Worm (Caenorhabditis elegans) whole organism, early embryonic: ENCODE measurements around the gene F16G10.10.

Experiments used
- B0310.2 ChIP-seq: sonication (generic microtip); optimal IDR thresholded peaks from 2 replicates; lab custom pipeline; 2016; ENCODE audit warnings: mild to moderate bottlenecking, missing genetic modification characterization, missing compliant biosample characterization
- F13C5.2 ChIP-seq: sonication (generic microtip); optimal IDR thresholded peaks from 2 replicates; lab custom pipeline; 2017; ENCODE audit warnings: mild to moderate bottlenecking, missing genetic modification characterization, inconsistent platforms, missing compliant biosample characterization
- aly-1 ChIP-seq: sonication (generic microtip); optimal IDR thresholded peaks from 2 replicates; lab custom pipeline; 2016; ENCODE audit warnings: missing genetic modification characterization, missing compliant biosample characterization
- ama-1 ChIP-seq: fragments of 150-350 bp; optimal IDR thresholded peaks from 2 replicates; lab custom pipeline; 2014
- ceh-13 ChIP-seq: fragments of 200-800 bp; sonication (Bioruptor generic); optimal IDR thresholded peaks from 2 replicates; lab custom pipeline; 2018; ENCODE audit warnings: mild to moderate bottlenecking, missing genetic modification characterization, missing compliant biosample characterization
- ceh-36 ChIP-seq: sonication (generic microtip); optimal IDR thresholded peaks from 2 replicates; lab custom pipeline; 2016; ENCODE audit warnings: missing genetic modification characterization, inconsistent platforms, missing compliant biosample characterization
- flt-1 ChIP-seq: fragments of 200-800 bp; sonication (Bioruptor generic); IDR thresholded peaks from 2 replicates; pipeline ENCODE4 v1.3.6; 2022; ENCODE audit warnings: missing genetic modification characterization, missing compliant biosample characterization
- hmbx-1 ChIP-seq: sonication (generic microtip); optimal IDR thresholded peaks from 2 replicates; lab custom pipeline; 2016; ENCODE audit warnings: mild to moderate bottlenecking, missing genetic modification characterization, missing compliant biosample characterization
- hmg-4 ChIP-seq: fragments of 200-800 bp; sonication (Bioruptor generic); optimal IDR thresholded peaks from 2 replicates; lab custom pipeline; 2018; ENCODE audit warnings: mild to moderate bottlenecking, missing genetic modification characterization, missing compliant biosample characterization
- hnd-1 ChIP-seq: sonication (generic microtip); optimal IDR thresholded peaks from 2 replicates; lab custom pipeline; 2016; ENCODE audit warnings: missing genetic modification characterization, missing compliant biosample characterization
- pes-1 ChIP-seq: fragments of 200-800 bp; sonication (Bioruptor generic); IDR thresholded peaks from 2 replicates; pipeline ENCODE4 v1.3.6; 2022; ENCODE audit warnings: missing genetic modification reagents, missing genetic modification characterization, missing compliant biosample characterization
- tbx-11 ChIP-seq: fragments of 200-800 bp; sonication (Bioruptor generic); IDR thresholded peaks from 2 replicates; pipeline ENCODE4 v1.3.6; 2022; ENCODE audit warnings: missing genetic modification characterization, missing compliant biosample characterization
- tbx-37 ChIP-seq: fragments of 200-800 bp; sonication (Bioruptor generic); conservative IDR thresholded peaks from 2 replicates; pipeline ENCODE4 v1.3.6; 2022; ENCODE audit warnings: missing genetic modification reagents, missing genetic modification characterization, missing compliant biosample characterization

DNA sequence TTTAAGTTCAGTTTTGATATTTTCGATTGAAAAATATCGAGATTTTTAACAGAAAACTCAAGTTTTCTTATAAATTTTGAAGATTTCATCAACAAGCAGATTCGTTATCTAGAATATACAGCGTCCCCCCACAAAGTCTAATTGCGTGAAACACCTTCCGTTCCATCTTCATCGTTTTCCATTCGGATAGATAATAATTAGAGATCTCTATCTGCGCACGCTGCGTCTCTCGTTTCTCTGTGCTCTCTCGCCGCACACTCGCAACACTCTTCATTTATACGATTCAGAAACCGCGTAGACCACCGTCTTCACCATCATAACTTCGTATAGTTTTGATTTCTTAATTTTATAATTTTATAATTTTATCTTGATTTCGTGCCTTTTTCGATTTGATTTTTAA is 46.0 kb upstream of the F16G10.10 start:
- no peak for TF ChIP-seq F13C5.2 (tag; lab: Kevin White, UChicago)
- no peak for TF ChIP-seq tbx-11 (GFP tag; lab: Robert Waterston, UW)
- TF ChIP-seq pes-1 (GFP tag; lab: Robert Waterston, UW), result no peak
- TF ChIP-seq flt-1 (GFP tag; lab: Robert Waterston, UW), result no peak
- no peak for TF ChIP-seq aly-1 (tag; lab: Kevin White, UChicago)
- TF ChIP-seq hnd-1 (tag; lab: Kevin White, UChicago), result no peak
- TF ChIP-seq ama-1 (lab: Kevin White, UChicago), result no peak
- TF ChIP-seq hmg-4 (GFP tag; lab: Kevin White, UChicago), result no peak
- TF ChIP-seq hmbx-1 (tag; lab: Kevin White, UChicago), result no peak
- no peak for TF ChIP-seq B0310.2
- no peak for TF ChIP-seq ceh-36 (tag; lab: Kevin White, UChicago)
- no peak for TF ChIP-seq tbx-37 (GFP tag; lab: Robert Waterston, UW)
- no peak for TF ChIP-seq ceh-13 (GFP tag; lab: Kevin White, UChicago)
